Fruit fly (Drosophila melanogaster): ENCODE measurements around the gene Nadsyn.

DNA sequence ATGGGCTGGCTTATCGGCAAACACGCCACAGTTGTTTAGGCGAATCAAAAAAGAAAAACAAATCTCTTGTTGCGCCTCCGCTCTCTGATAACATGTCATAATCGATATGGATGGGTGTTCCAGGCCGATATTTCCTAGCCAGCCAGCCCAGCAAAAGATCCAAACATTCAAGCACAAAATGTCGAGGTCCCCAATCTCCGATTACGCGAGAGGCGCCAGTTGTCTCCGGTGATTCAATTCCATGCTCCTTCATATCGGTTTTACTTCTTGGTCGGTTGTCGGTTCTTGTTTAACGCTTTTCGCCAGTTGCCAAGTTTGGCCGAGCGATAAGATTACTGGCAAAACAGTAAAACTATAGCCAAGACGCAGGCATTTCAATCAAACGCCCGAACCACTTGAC is 71.9 kb downstream of the Nadsyn start:
- TF ChIP-seq CG8478 (optimal IDR thresholded peaks at IDR 0.05) (no peak), CTCF (optimal IDR thresholded peaks at IDR 0.05) (no peak)

Data from S2 (cell line).